Fruit fly (Drosophila melanogaster): ENCODE results near the gene psidin.

psidin gene

DNA sequence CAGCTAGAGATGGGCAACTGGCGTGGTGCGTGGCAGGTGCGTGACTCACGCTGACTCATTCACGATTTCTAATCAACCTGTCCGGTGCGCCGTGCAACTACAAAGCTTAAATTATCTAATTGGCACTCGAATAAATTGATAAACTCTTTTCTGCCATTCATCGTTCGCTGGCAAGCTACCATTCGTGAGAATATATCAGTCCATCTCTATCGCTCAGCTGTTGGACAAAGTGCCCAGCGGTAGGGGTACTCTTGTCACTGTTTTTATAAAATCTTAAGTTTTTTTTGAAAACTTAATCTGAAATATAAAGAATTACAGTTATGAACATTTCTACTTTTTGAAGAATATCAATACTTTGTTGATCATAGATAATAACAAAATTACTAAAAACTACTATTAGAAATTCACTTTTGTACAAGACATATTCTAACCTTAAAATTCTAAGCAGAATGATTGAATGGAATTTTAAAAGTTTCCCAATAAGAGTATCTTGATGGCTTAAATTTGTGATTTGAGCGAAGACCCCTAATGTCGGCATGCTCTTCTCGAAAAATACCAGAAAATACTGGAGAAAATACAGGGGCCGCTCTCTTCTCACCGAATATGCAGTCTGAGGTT, at the start of gene psidin, which contains the start of gene PIG-L (continued):
- TF ChIP-seq dmrt99B (tag; optimal IDR thresholded peaks at IDR 0.05) (no peak), fu2 (GFP tag; optimal IDR thresholded peaks at IDR 0.05) (peak; percentile 84), CG34376 (GFP tag; optimal IDR thresholded peaks at IDR 0.05) (peak; percentile 29), CG7928 (GFP tag; optimal IDR thresholded peaks at IDR 0.05) (peak; percentile 36), sens-2 (GFP tag; IDR thresholded peaks at IDR 0.05) (no peak), CG9932 (GFP tag; IDR thresholded peaks at IDR 0.05) (peak; percentile 80; the same call in 1 of the 2 replicates), E2f1 (GFP tag; IDR thresholded peaks at IDR 0.05) (peak; percentile 66), CG11398 (GFP tag; optimal IDR thresholded peaks at IDR 0.05) (peak; percentile 56), sqz (GFP tag; optimal IDR thresholded peaks at IDR 0.05) (no peak), Vsx1 (GFP tag; optimal IDR thresholded peaks at IDR 0.05) (peak; percentile 69), CG1602 (GFP tag; optimal IDR thresholded peaks at IDR 0.05) (peak; percentile 86), nerfin-1 (tag; optimal IDR thresholded peaks at IDR 0.05) (peak; percentile 85), Usf (GFP tag; optimal IDR thresholded peaks at IDR 0.05) (peak; percentile 67), H15 (GFP tag; IDR thresholded peaks at IDR 0.05) (peak; percentile 21; the same call in 1 of the 3 replicates), CG11085 (GFP tag; IDR thresholded peaks at IDR 0.05) (peak; percentile 35; the same call in 1 of the 2 replicates), Hr3 (GFP tag; optimal IDR thresholded peaks at IDR 0.05) (peak; percentile 87), ttk (GFP tag; IDR thresholded peaks at IDR 0.05) (peak; percentile 40), CG1792 (GFP tag; optimal IDR thresholded peaks at IDR 0.05) (no peak), HLH4C (GFP tag; IDR thresholded peaks at IDR 0.05; ENCODE audit: partially characterized antibody) (peak; percentile 91), lab (GFP tag; optimal IDR thresholded peaks at IDR 0.05) (no peak), zf30C (GFP tag; optimal IDR thresholded peaks at IDR 0.05) (no peak), dpn (GFP tag; optimal IDR thresholded peaks at IDR 0.05) (peak; percentile 81 to 85), CG11560 (tag; IDR thresholded peaks at IDR 0.05) (peak; percentile 79), tgo (GFP tag; IDR thresholded peaks at IDR 0.05) (peak; percentile 79), CG15514 (GFP tag; optimal IDR thresholded peaks at IDR 0.05) (peak; percentile 29), Opbp (GFP tag; IDR thresholded peaks at IDR 0.05; ENCODE audit: partially characterized antibody) (peak; percentile 95), CG7556 (GFP tag; optimal IDR thresholded peaks at IDR 0.05) (peak; percentile 86), CG34224 (GFP tag; IDR thresholded peaks at IDR 0.05; ENCODE audit: partially characterized antibody) (peak; percentile 96), CG8924 (tag; optimal IDR thresholded peaks at IDR 0.05) (peak; percentile 85), CG10959 (GFP tag; IDR thresholded peaks at IDR 0.05) (peak; percentile 40; the same call in 1 of the 2 replicates), sd (tag; optimal IDR thresholded peaks at IDR 0.05) (peak; percentile 83), PHDP (tag; optimal IDR thresholded peaks at IDR 0.05) (peak; percentile 88), CG4820 (GFP tag; optimal IDR thresholded peaks at IDR 0.05) (peak; percentile 67), Dip2 (GFP tag; IDR thresholded peaks at IDR 0.05) (no peak), CG12219 (GFP tag; optimal IDR thresholded peaks at IDR 0.05) (peak; percentile 47), nmo (GFP tag; optimal IDR thresholded peaks at IDR 0.05) (peak; percentile 93), CG33213 (GFP tag; optimal IDR thresholded peaks at IDR 0.05) (peak; percentile 56), CG8765 (GFP tag; IDR thresholded peaks at IDR 0.05) (peak; percentile 58), Hmr (GFP tag; optimal IDR thresholded peaks at IDR 0.05) (peak; percentile 82), CG18262 (tag; optimal IDR thresholded peaks at IDR 0.05) (peak; percentile 92), CG17829 (tag; optimal IDR thresholded peaks at IDR 0.05) (peak; percentile 91), vfl (GFP tag; optimal IDR thresholded peaks at IDR 0.05) (peak; percentile 46), Nf-YA (GFP tag; IDR thresholded peaks at IDR 0.05) (no peak), bcd (GFP tag; optimal IDR thresholded peaks at IDR 0.05) (peak; percentile 71), CG2678 (tag; optimal IDR thresholded peaks at IDR 0.05) (peak; percentile 83), CG17802 (tag; optimal IDR thresholded peaks at IDR 0.05) (no peak), amos (GFP tag; IDR thresholded peaks at IDR 0.05; ENCODE audit: partially characterized antibody) (peak; percentile 92), maf-S (GFP tag; optimal IDR thresholded peaks at IDR 0.05) (peak; percentile 50), cas (GFP tag; IDR thresholded peaks at IDR 0.05) (0 out of 2 replicates have a peak, but pooled peaks have one; percentile 8)

All from whole organism, embryonic.